Worm (Caenorhabditis elegans) whole organism, L4 larva: Measurements from ENCODE around the gene myrf-2.

Experiments used
- F26F4.8 ChIP-seq: fragments of 200-800 bp; sonication (Bioruptor generic); conservative IDR thresholded peaks from 2 replicates; pipeline ENCODE4 v1.3.6; 2022; ENCODE audit warnings: missing genetic modification characterization, missing compliant biosample characterization
- F44E2.7 ChIP-seq: fragments of 200-800 bp; sonication (Bioruptor generic); IDR thresholded peaks from 2 replicates; pipeline ENCODE4 v2.1.2; 2022; ENCODE audit warnings: missing genetic modification characterization, missing compliant biosample characterization
- R02D3.7 ChIP-seq: fragments of 150-350 bp; sonication (generic microtip); optimal IDR thresholded peaks from 3 replicates; lab custom pipeline; 2014; ENCODE audit warnings: missing biosample characterization, missing genetic modification characterization
- T20F7.1 ChIP-seq: fragments of 200-800 bp; sonication (Bioruptor generic); optimal IDR thresholded peaks from 2 replicates; lab custom pipeline; 2018; ENCODE audit warnings: mild to moderate bottlenecking, missing genetic modification characterization, missing compliant biosample characterization
- Y5F2A.4 ChIP-seq: fragments of 200-800 bp; sonication (Bioruptor generic); optimal IDR thresholded peaks from 2 replicates; lab custom pipeline; 2018; ENCODE audit warnings: mild to moderate bottlenecking, missing genetic modification characterization, missing compliant biosample characterization
- aha-1 ChIP-seq: fragments of 150-350 bp; peaks from one replicate; lab custom pipeline; 2014; ENCODE audit warnings: missing biosample characterization, missing genetic modification characterization
- ama-1 ChIP-seq: fragments of 150-350 bp; optimal IDR thresholded peaks from 2 replicates; lab custom pipeline; 2014; ENCODE audit warnings: inconsistent platforms, mixed read lengths
- attf-4 ChIP-seq: sonication (generic microtip); optimal IDR thresholded peaks from 3 replicates; lab custom pipeline; 2017; ENCODE audit warnings: missing biosample characterization, missing genetic modification characterization
- ceh-20 ChIP-seq: fragments of 200-800 bp; sonication (Bioruptor generic); IDR thresholded peaks from 2 replicates; pipeline ENCODE4 v1.3.6; 2022; ENCODE audit warnings: missing genetic modification reagents, missing genetic modification characterization, missing compliant biosample characterization
- ceh-32 ChIP-seq: sonication (generic microtip); optimal IDR thresholded peaks from 2 replicates; lab custom pipeline; 2016; ENCODE audit warnings: mild to moderate bottlenecking, missing genetic modification characterization, missing compliant biosample characterization; ENCODE audit not compliant: poor library complexity
- ceh-44 ChIP-seq: fragments of 200-800 bp; sonication (Bioruptor generic); IDR thresholded peaks from 2 replicates; pipeline ENCODE4 v1.3.6; 2022; ENCODE audit warnings: missing genetic modification reagents, missing genetic modification characterization, missing compliant biosample characterization
- ceh-62 ChIP-seq: sonication (generic microtip); optimal IDR thresholded peaks from 2 replicates; lab custom pipeline; 2017; ENCODE audit warnings: missing biosample characterization, missing genetic modification characterization
- daf-12 ChIP-seq: fragments of 150-350 bp; optimal IDR thresholded peaks from 2 replicates; lab custom pipeline; 2014; ENCODE audit warnings: missing biosample characterization, missing genetic modification reagents, missing genetic modification characterization
- daf-16 ChIP-seq, 3 experiments: sonication (generic microtip); optimal IDR thresholded peaks; 2 replicates each; lab custom pipeline; 2016 to 2017; ENCODE audit warnings: missing genetic modification characterization in 3 of 3, missing genetic modification reagents in 3 of 3, mild to moderate bottlenecking in 2 of 3, missing compliant biosample characterization in 2 of 3, missing biosample characterization in 1 of 3, moderate library complexity in 1 of 3
- daf-19 ChIP-seq: fragments of 200-800 bp; sonication (Bioruptor generic); conservative IDR thresholded peaks from 2 replicates; pipeline ENCODE4 v1.3.6; 2022; ENCODE audit warnings: missing genetic modification characterization, missing compliant biosample characterization
- dmd-8 ChIP-seq: fragments of 200-800 bp; sonication (Bioruptor generic); IDR thresholded peaks from 2 replicates; pipeline ENCODE4 v1.3.6; 2022; ENCODE audit warnings: missing genetic modification characterization, missing compliant biosample characterization
- dve-1 ChIP-seq: sonication (generic microtip); optimal IDR thresholded peaks from 2 replicates; lab custom pipeline; 2017; ENCODE audit warnings: antibody characterized with exemption, mild to moderate bottlenecking, missing genetic modification characterization, missing compliant biosample characterization; ENCODE audit not compliant: insufficient read depth
- egl-43 ChIP-seq: fragments of 200-800 bp; sonication (Bioruptor generic); IDR thresholded peaks from 2 replicates; pipeline ENCODE4 v1.3.6; 2022; ENCODE audit warnings: missing genetic modification reagents, missing genetic modification characterization, missing compliant biosample characterization
- fkh-10 ChIP-seq: fragments of 150-350 bp; optimal IDR thresholded peaks from 2 replicates; lab custom pipeline; 2014; ENCODE audit warnings: missing biosample characterization, missing genetic modification reagents, missing genetic modification characterization
- hlh-11 ChIP-seq: fragments of 200-800 bp; sonication (Bioruptor generic); optimal IDR thresholded peaks from 2 replicates; lab custom pipeline; 2018; ENCODE audit warnings: mild to moderate bottlenecking, missing genetic modification characterization, missing compliant biosample characterization
- hlh-30 ChIP-seq: sonication (generic microtip); optimal IDR thresholded peaks from 2 replicates; lab custom pipeline; 2017; ENCODE audit warnings: antibody characterized with exemption, mild to moderate bottlenecking, missing genetic modification characterization, missing compliant biosample characterization; ENCODE audit not compliant: insufficient read depth
- lim-7 ChIP-seq: fragments of 200-800 bp; sonication (Bioruptor generic); IDR thresholded peaks from 2 replicates; pipeline ENCODE4 v1.3.6; 2022; ENCODE audit warnings: missing genetic modification characterization, missing compliant biosample characterization
- lin-15B ChIP-seq: fragments of 150-350 bp; sonication (generic microtip); optimal IDR thresholded peaks from 3 replicates; lab custom pipeline; 2014; ENCODE audit warnings: missing biosample characterization, missing genetic modification characterization
- lin-29 ChIP-seq: fragments of 200-800 bp; sonication (Bioruptor generic); IDR thresholded peaks from 2 replicates; pipeline ENCODE4 v1.3.6; 2022; ENCODE audit warnings: missing genetic modification reagents, missing genetic modification characterization, missing compliant biosample characterization
- madf-9 ChIP-seq: fragments of 200-800 bp; sonication (Bioruptor generic); conservative IDR thresholded peaks from 2 replicates; pipeline ENCODE4 v1.3.6; 2022; ENCODE audit warnings: missing genetic modification reagents, missing genetic modification characterization, missing compliant biosample characterization
- mdt-29 ChIP-seq: fragments of 200-800 bp; sonication (Bioruptor generic); IDR thresholded peaks from 2 replicates; pipeline ENCODE4 v1.3.6; 2022; ENCODE audit warnings: missing genetic modification reagents, missing genetic modification characterization, missing compliant biosample characterization
- nhr-11 ChIP-seq: fragments of 150-350 bp; optimal IDR thresholded peaks from 2 replicates; lab custom pipeline; 2014; ENCODE audit warnings: missing biosample characterization, missing genetic modification characterization
- nhr-237 ChIP-seq: sonication (generic microtip); optimal IDR thresholded peaks from 2 replicates; lab custom pipeline; 2017; ENCODE audit warnings: missing biosample characterization, missing genetic modification characterization
- nhr-25 ChIP-seq: sonication (generic microtip); optimal IDR thresholded peaks from 2 replicates; lab custom pipeline; 2017; ENCODE audit warnings: missing genetic modification characterization, mild to moderate bottlenecking, missing compliant biosample characterization, antibody characterized with exemption, moderate library complexity, borderline replicate concordance; ENCODE audit not compliant: insufficient read depth
- nhr-28 ChIP-seq: fragments of 150-350 bp; optimal IDR thresholded peaks from 2 replicates; lab custom pipeline; 2014; ENCODE audit warnings: missing biosample characterization, missing genetic modification characterization
- nhr-42 ChIP-seq: fragments of 200-800 bp; sonication (Bioruptor generic); IDR thresholded peaks from 2 replicates; pipeline ENCODE4 v1.3.6; 2022; ENCODE audit warnings: missing genetic modification characterization, missing compliant biosample characterization
- nhr-48 ChIP-seq: sonication (generic microtip); optimal IDR thresholded peaks from 2 replicates; lab custom pipeline; 2016; ENCODE audit warnings: mild to moderate bottlenecking, missing genetic modification characterization, missing compliant biosample characterization
- php-3 ChIP-seq: fragments of 200-800 bp; sonication (Bioruptor generic); IDR thresholded peaks from 2 replicates; pipeline ENCODE4 v1.3.6; 2022; ENCODE audit warnings: missing genetic modification reagents, missing genetic modification characterization, missing compliant biosample characterization
- sdz-12 ChIP-seq: fragments of 200-800 bp; sonication (Bioruptor generic); optimal IDR thresholded peaks from 2 replicates; lab custom pipeline; 2018; ENCODE audit warnings: mild to moderate bottlenecking, missing genetic modification characterization, missing compliant biosample characterization
- set-16 ChIP-seq: fragments of 200-800 bp; sonication (Bioruptor generic); IDR thresholded peaks from 2 replicates; pipeline ENCODE4 v1.3.6; 2022; ENCODE audit warnings: missing genetic modification reagents, missing genetic modification characterization, missing compliant biosample characterization
- snpc-4 ChIP-seq: fragments of 150-350 bp; optimal IDR thresholded peaks from 2 replicates; lab custom pipeline; 2014; ENCODE audit warnings: missing biosample characterization, missing genetic modification characterization
- spr-1 ChIP-seq: sonication (generic microtip); optimal IDR thresholded peaks from 2 replicates; lab custom pipeline; 2016; ENCODE audit warnings: mild to moderate bottlenecking, missing genetic modification characterization, missing compliant biosample characterization
- spr-3 ChIP-seq: fragments of 200-800 bp; sonication (Bioruptor generic); optimal IDR thresholded peaks from 2 replicates; lab custom pipeline; 2018; ENCODE audit warnings: mild to moderate bottlenecking, missing genetic modification characterization, missing compliant biosample characterization
- tag-97 ChIP-seq: fragments of 200-800 bp; sonication (Bioruptor generic); IDR thresholded peaks from 2 replicates; pipeline ENCODE4 v1.3.6; 2022; ENCODE audit warnings: missing genetic modification characterization, missing compliant biosample characterization
- tra-1 ChIP-seq: fragments of 200-800 bp; sonication (Bioruptor generic); IDR thresholded peaks from 2 replicates; pipeline ENCODE4 v1.3.6; 2022; ENCODE audit warnings: missing genetic modification reagents, missing genetic modification characterization, missing compliant biosample characterization
- unc-130 ChIP-seq: sonication (generic microtip); optimal IDR thresholded peaks from 2 replicates; lab custom pipeline; 2016; ENCODE audit warnings: missing genetic modification reagents, missing genetic modification characterization, missing compliant biosample characterization
- unc-62 ChIP-seq, 3 experiments: fragments of 150-350 bp in 1 of 3; sonication (generic microtip); optimal IDR thresholded peaks in 2 of 3; peaks in 1 of 3; 1 replicate in 1 of 3; 2 replicates in 2 of 3; lab custom pipeline; 2014 to 2017; ENCODE audit warnings: missing biosample characterization in 3 of 3, missing genetic modification characterization in 3 of 3, missing genetic modification reagents in 3 of 3, missing genotype in 1 of 3
- zfp-2 ChIP-seq: sonication (generic microtip); optimal IDR thresholded peaks from 2 replicates; lab custom pipeline; 2016; ENCODE audit warnings: mild to moderate bottlenecking, missing genetic modification characterization, missing compliant biosample characterization
- zfp-3 ChIP-seq: fragments of 200-800 bp; sonication (Bioruptor generic); conservative IDR thresholded peaks from 2 replicates; pipeline ENCODE4 v1.3.6; 2022; ENCODE audit warnings: missing genetic modification reagents, missing genetic modification characterization, missing compliant biosample characterization
- zip-11 ChIP-seq: fragments of 200-800 bp; sonication (Bioruptor generic); IDR thresholded peaks from 2 replicates; pipeline ENCODE4 v1.3.6; 2022; ENCODE audit warnings: missing genetic modification characterization, missing compliant biosample characterization

The myrf-2 gene

ce11 chrX:10227217-10227616 is 33.0 kb upstream of the myrf-2 start:
- TF ChIP-seq lin-29: no peak
- TF ChIP-seq F44E2.7: no peak
- TF ChIP-seq sdz-12 (GFP tag; lab: Kevin White, UChicago): no peak
- no peak for TF ChIP-seq ceh-62 (tag; lab: Kevin White, UChicago)
- no peak for TF ChIP-seq daf-12 (tag; lab: Kevin White, UChicago)
- TF ChIP-seq lim-7 (GFP tag; lab: Robert Waterston, UW): no peak
- no peak for TF ChIP-seq nhr-11 (tag; lab: Kevin White, UChicago)
- TF ChIP-seq lin-15B: no peak
- TF ChIP-seq ceh-44 (GFP tag; lab: Robert Waterston, UW): no peak
- no peak for TF ChIP-seq F26F4.8
- no peak for TF ChIP-seq spr-3 (GFP tag; lab: Kevin White, UChicago)
- TF ChIP-seq nhr-237: no peak
- TF ChIP-seq zfp-3 (GFP tag; lab: Robert Waterston, UW): no peak
- TF ChIP-seq ama-1 (lab: Kevin White, UChicago): no peak
- TF ChIP-seq, all 104 proteins: peak for 0

DNA sequence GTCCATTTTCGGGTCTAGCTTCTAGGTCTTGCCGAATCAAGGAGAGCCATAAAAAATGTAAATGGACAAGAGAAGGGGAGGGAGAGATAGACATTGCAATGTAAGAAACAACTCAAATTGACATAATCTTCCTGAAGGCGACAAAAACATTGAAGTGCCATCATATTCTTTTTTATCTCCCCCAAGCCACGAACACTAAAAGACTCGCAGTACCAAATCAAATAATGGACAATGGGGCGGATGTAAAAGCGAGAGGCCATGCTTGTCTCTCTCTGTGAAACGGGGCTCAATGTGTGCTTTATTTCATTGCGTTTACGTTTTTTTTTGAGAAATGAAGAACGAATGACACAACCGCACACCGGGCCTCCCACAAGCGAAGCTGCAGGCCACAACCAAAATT is 31.7 kb upstream of the myrf-2 start:
- no peak for TF ChIP-seq dve-1
- no peak for TF ChIP-seq ceh-32 (tag; lab: Kevin White, UChicago)
- TF ChIP-seq snpc-4 (tag; lab: Kevin White, UChicago): no peak
- no peak for TF ChIP-seq sdz-12 (GFP tag; lab: Kevin White, UChicago)
- peak; percentile 68 for TF ChIP-seq fkh-10 (GFP tag; lab: Kevin White, UChicago)
- TF ChIP-seq dmd-8 (GFP tag; lab: Robert Waterston, UW): no peak

DNA sequence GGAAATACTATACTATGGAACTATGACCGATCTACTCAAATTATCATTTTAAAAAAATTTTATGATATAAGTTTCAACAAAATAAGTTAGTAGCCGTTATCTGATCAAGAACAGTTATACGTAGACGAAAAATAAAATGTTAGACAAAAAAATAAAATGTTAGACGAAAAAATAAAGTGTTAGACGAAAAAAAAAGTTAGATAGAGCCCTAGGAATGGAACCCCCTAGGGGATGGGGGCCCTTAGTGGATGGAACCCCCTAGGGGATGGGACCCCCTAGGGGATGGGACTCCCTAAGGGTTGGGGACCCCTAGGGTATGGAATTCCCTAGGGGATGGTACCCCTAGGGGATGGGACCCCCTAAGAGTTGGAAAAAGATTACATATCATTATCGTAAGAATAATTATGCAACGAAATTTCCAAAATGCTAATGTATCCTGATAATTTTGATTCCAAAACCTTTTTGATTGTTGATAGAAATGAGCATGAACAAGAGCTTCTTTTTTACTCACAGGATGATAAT is 25.1 kb upstream of the myrf-2 start:
- TF ChIP-seq mdt-29 (GFP tag; lab: Robert Waterston, UW) (no peak), unc-130 (GFP tag; lab: Kevin White, UChicago) (no peak), ceh-20 (no peak), lim-7 (GFP tag; lab: Robert Waterston, UW) (no peak), egl-43 (peak; percentile 22; the same call in 1 of the 2 replicates), R02D3.7 (no peak), daf-19 (GFP tag; lab: Robert Waterston, UW) (no peak), set-16 (GFP tag; lab: Robert Waterston, UW) (peak; percentile 41), tag-97 (GFP tag; lab: Robert Waterston, UW) (peak; percentile 70; the same call in 1 of the 2 replicates)

ce11 chrX:10218779-10219178 is 24.6 kb upstream of the myrf-2 start, which contains the start of gene F44A6.5:
F44A6.5 (minus strand) TSS chrX:10218929.
- TF ChIP-seq hlh-30 (tag; lab: Kevin White, UChicago): peak; percentile 91
- TF ChIP-seq php-3 (GFP tag; lab: Robert Waterston, UW): 0 out of 2 replicates have a peak, but pooled peaks have one; percentile 9
- peak; percentile 47 for TF ChIP-seq spr-1 (tag; lab: Kevin White, UChicago)
- TF ChIP-seq nhr-48 (tag; lab: Kevin White, UChicago): peak; percentile 79
- no peak for TF ChIP-seq ceh-32 (tag; lab: Kevin White, UChicago)
- TF ChIP-seq nhr-11 (tag; lab: Kevin White, UChicago): peak; percentile 40
- TF ChIP-seq attf-4 (tag; lab: Kevin White, UChicago): no peak
- TF ChIP-seq T20F7.1 (GFP tag; lab: Kevin White, UChicago): peak; percentile 41
- no peak for TF ChIP-seq R02D3.7
- TF ChIP-seq Y5F2A.4 (GFP tag; lab: Kevin White, UChicago): no peak
- peak; percentile 8 for TF ChIP-seq aha-1
- 0 out of 2 replicates have a peak, but pooled peaks have one; percentile 33 for TF ChIP-seq mdt-29 (GFP tag; lab: Robert Waterston, UW)
- TF ChIP-seq zip-11: no peak
- peak; percentile 89 for TF ChIP-seq nhr-28 (tag; lab: Kevin White, UChicago)
- TF ChIP-seq zfp-2: no peak
- peak; percentile 86 for TF ChIP-seq hlh-11 (tag; lab: Kevin White, UChicago)
- TF ChIP-seq daf-16 (GFP tag; optimal IDR thresholded peaks at IDR 0.05; lab: Kevin White, UChicago): no peak
- peak; percentile 90 for TF ChIP-seq daf-16 (tag; optimal IDR thresholded peaks at IDR 0.05; lab: Kevin White, UChicago)
- TF ChIP-seq nhr-25 (tag; lab: Kevin White, UChicago): no peak
- TF ChIP-seq nhr-42 (GFP tag; lab: Robert Waterston, UW): 0 out of 2 replicates have a peak, but pooled peaks have one; percentile 1
- TF ChIP-seq tra-1 (GFP tag; lab: Robert Waterston, UW): no peak
- no peak for TF ChIP-seq madf-9 (GFP tag; lab: Robert Waterston, UW)
- TF ChIP-seq unc-62 (GFP tag; optimal IDR thresholded peaks at IDR 0.05 in 1 of 2; lab: Kevin White, UChicago): peak in 1 of 2 experiments; percentile 15
- TF ChIP-seq unc-62 (tag; optimal IDR thresholded peaks at IDR 0.05; lab: Kevin White, UChicago): no peak
